Worm (Caenorhabditis elegans) whole organism, L1 larva: ENCODE measurements around the gene srx-85.

Source experiments
- C16A3.4 ChIP-seq: fragments of 150-350 bp; optimal IDR thresholded peaks from 2 replicates; lab custom pipeline; 2014; ENCODE audit warnings: missing biosample characterization, missing genetic modification characterization
- C34B4.2 ChIP-seq: sonication (generic microtip); optimal IDR thresholded peaks from 2 replicates; lab custom pipeline; 2017; ENCODE audit warnings: mild to moderate bottlenecking, missing genetic modification characterization, missing compliant biosample characterization
- F16B12.6 ChIP-seq: fragments of 150-350 bp; optimal IDR thresholded peaks from 2 replicates; lab custom pipeline; 2014; ENCODE audit warnings: missing biosample characterization, missing genetic modification characterization
- Y116A8C.19 ChIP-seq: sonication (generic microtip); optimal IDR thresholded peaks from 2 replicates; lab custom pipeline; 2016; ENCODE audit warnings: missing compliant biosample characterization, missing genetic modification characterization, borderline replicate concordance
- alr-1 ChIP-seq: fragments of 200-800 bp; sonication (Bioruptor generic); optimal IDR thresholded peaks from 2 replicates; lab custom pipeline; 2018; ENCODE audit warnings: borderline replicate concordance, mild to moderate bottlenecking, missing genetic modification characterization, missing compliant biosample characterization
- aly-2 ChIP-seq: fragments of 150-350 bp; optimal IDR thresholded peaks from 2 replicates; lab custom pipeline; 2014; ENCODE audit warnings: missing biosample characterization, missing genetic modification characterization
- ama-1 ChIP-seq: fragments of 150-350 bp; optimal IDR thresholded peaks from 2 replicates; lab custom pipeline; 2014
- blmp-1 ChIP-seq: fragments of 150-350 bp; optimal IDR thresholded peaks from 2 replicates; lab custom pipeline; 2014; ENCODE audit warnings: missing biosample characterization, missing genetic modification characterization
- dpl-1 ChIP-seq, 3 experiments: fragments of 150-350 bp in 2 of 3; sonication (generic microtip) in 1 of 3; optimal IDR thresholded peaks; 2 replicates each; lab custom pipeline; 2014 to 2017; ENCODE audit warnings: missing biosample characterization in 3 of 3, missing genetic modification characterization in 3 of 3, missing genetic modification reagents in 3 of 3
- efl-1 ChIP-seq, 4 experiments: fragments of 150-350 bp; optimal IDR thresholded peaks in 3 of 4; peaks in 1 of 4; 1 replicate in 1 of 4; 2 replicates in 3 of 4; lab custom pipeline; 2014; ENCODE audit warnings: missing biosample characterization in 2 of 4, missing genetic modification characterization in 2 of 4, missing genetic modification reagents in 2 of 4
- efl-3 ChIP-seq: fragments of 200-800 bp; sonication (Bioruptor generic); optimal IDR thresholded peaks from 2 replicates; lab custom pipeline; 2018; ENCODE audit warnings: mild to moderate bottlenecking, missing genetic modification characterization, missing compliant biosample characterization
- egl-27 ChIP-seq, 2 experiments: fragments of 150-350 bp in 1 of 2; sonication (generic microtip); optimal IDR thresholded peaks; 3 replicates each; lab custom pipeline; 2017 to 2018; ENCODE audit warnings: missing biosample characterization in 2 of 2, missing genetic modification characterization in 2 of 2, missing genetic modification reagents in 2 of 2
- elt-2 ChIP-seq: sonication (generic microtip); optimal IDR thresholded peaks from 2 replicates; lab custom pipeline; 2016; ENCODE audit warnings: missing genetic modification characterization, mild to moderate bottlenecking, inconsistent platforms, missing compliant biosample characterization, missing genetic modification reagents
- ets-5 ChIP-seq: fragments of 200-800 bp; sonication (Bioruptor generic); IDR thresholded peaks from 2 replicates; pipeline ENCODE4 v1.3.6; 2022; ENCODE audit warnings: missing genetic modification characterization, missing compliant biosample characterization
- fkh-10 ChIP-seq: sonication (generic microtip); optimal IDR thresholded peaks from 2 replicates; lab custom pipeline; 2017; ENCODE audit warnings: missing biosample characterization, missing genetic modification reagents, missing genetic modification characterization
- fkh-4 ChIP-seq: sonication (generic microtip); optimal IDR thresholded peaks from 2 replicates; lab custom pipeline; 2016; ENCODE audit warnings: missing compliant biosample characterization, missing genetic modification characterization, borderline replicate concordance
- fos-1 ChIP-seq: fragments of 150-350 bp; optimal IDR thresholded peaks from 2 replicates; lab custom pipeline; 2014; ENCODE audit warnings: missing biosample characterization, missing genetic modification characterization
- hlh-4 ChIP-seq: sonication (generic microtip); optimal IDR thresholded peaks from 2 replicates; lab custom pipeline; 2016; ENCODE audit warnings: mild to moderate bottlenecking, missing genetic modification characterization, missing compliant biosample characterization
- isw-1 ChIP-seq: fragments of 200-800 bp; sonication (Bioruptor generic); IDR thresholded peaks from 2 replicates; pipeline ENCODE4 v1.3.6; 2022; ENCODE audit warnings: missing genetic modification characterization, missing compliant biosample characterization
- lir-3 ChIP-seq: sonication (generic microtip); optimal IDR thresholded peaks from 2 replicates; lab custom pipeline; 2016; ENCODE audit warnings: mild to moderate bottlenecking, missing genetic modification characterization, moderate library complexity, missing compliant biosample characterization; ENCODE audit not compliant: poor library complexity
- lsy-2 ChIP-seq, 2 experiments: fragments of 150-350 bp; optimal IDR thresholded peaks; 2 replicates each; lab custom pipeline; 2014; ENCODE audit warnings: missing biosample characterization in 2 of 2, missing genetic modification characterization in 2 of 2
- mdl-1 ChIP-seq, 2 experiments: fragments of 150-350 bp; optimal IDR thresholded peaks; 2 replicates each; lab custom pipeline; 2014 to 2017; ENCODE audit warnings: missing biosample characterization in 2 of 2, missing genetic modification characterization in 2 of 2, inconsistent platforms in 1 of 2
- nhr-11 ChIP-seq: fragments of 150-350 bp; optimal IDR thresholded peaks from 2 replicates; lab custom pipeline; 2014; ENCODE audit warnings: missing biosample characterization, missing genetic modification characterization
- nhr-12 ChIP-seq: sonication (generic microtip); optimal IDR thresholded peaks from 2 replicates; lab custom pipeline; 2017; ENCODE audit warnings: missing biosample characterization, missing genetic modification characterization
- nhr-20 ChIP-seq: sonication (generic microtip); optimal IDR thresholded peaks from 2 replicates; lab custom pipeline; 2016; ENCODE audit warnings: mild to moderate bottlenecking, missing genetic modification characterization, missing compliant biosample characterization
- nhr-237 ChIP-seq: fragments of 150-350 bp; optimal IDR thresholded peaks from 2 replicates; lab custom pipeline; 2014; ENCODE audit warnings: missing biosample characterization, missing genetic modification characterization
- nhr-76 ChIP-seq: sonication (generic microtip); optimal IDR thresholded peaks from 2 replicates; lab custom pipeline; 2017; ENCODE audit warnings: missing biosample characterization, missing genetic modification characterization
- nhr-85 ChIP-seq: sonication (generic microtip); peaks from one replicate; lab custom pipeline; 2016; ENCODE audit warnings: missing genetic modification characterization, inconsistent platforms, missing compliant biosample characterization
- nhr-90 ChIP-seq: sonication (generic microtip); optimal IDR thresholded peaks from 2 replicates; lab custom pipeline; 2016; ENCODE audit warnings: mild to moderate bottlenecking, missing genetic modification characterization, missing compliant biosample characterization; ENCODE audit not compliant: poor library complexity
- rnt-1 ChIP-seq: sonication (generic microtip); optimal IDR thresholded peaks from 2 replicates; lab custom pipeline; 2016; ENCODE audit warnings: mild to moderate bottlenecking, missing genetic modification characterization, moderate library complexity, missing compliant biosample characterization
- skn-1 ChIP-seq: fragments of 150-350 bp; optimal IDR thresholded peaks from 2 replicates; lab custom pipeline; 2014; ENCODE audit warnings: missing biosample characterization, missing genetic modification characterization
- snu-23 ChIP-seq: sonication (generic microtip); optimal IDR thresholded peaks from 2 replicates; lab custom pipeline; 2016; ENCODE audit warnings: missing genetic modification characterization, missing compliant biosample characterization
- sptf-1 ChIP-seq: fragments of 150-350 bp; optimal IDR thresholded peaks from 2 replicates; lab custom pipeline; 2014; ENCODE audit warnings: missing biosample characterization, missing genetic modification characterization
- tlp-1 ChIP-seq: fragments of 150-350 bp; optimal IDR thresholded peaks from 2 replicates; lab custom pipeline; 2014; ENCODE audit warnings: missing biosample characterization, missing genetic modification characterization
- unc-130 ChIP-seq: fragments of 150-350 bp; optimal IDR thresholded peaks from 2 replicates; lab custom pipeline; 2017; ENCODE audit warnings: missing biosample characterization, missing genetic modification characterization, inconsistent platforms
- unc-30 ChIP-seq: sonication (generic microtip); optimal IDR thresholded peaks from 2 replicates; lab custom pipeline; 2017; ENCODE audit warnings: missing biosample characterization, missing genetic modification characterization
- unc-98 ChIP-seq: fragments of 200-800 bp; sonication (Bioruptor generic); IDR thresholded peaks from 2 replicates; pipeline ENCODE4 v1.3.6; 2022; ENCODE audit warnings: missing genetic modification characterization, missing compliant biosample characterization
- xbp-1 ChIP-seq: sonication (generic microtip); optimal IDR thresholded peaks from 2 replicates; lab custom pipeline; 2016; ENCODE audit warnings: missing genetic modification characterization, missing compliant biosample characterization
- zip-4 ChIP-seq: fragments of 200-800 bp; sonication (Bioruptor generic); optimal IDR thresholded peaks from 2 replicates; lab custom pipeline; 2018; ENCODE audit warnings: mild to moderate bottlenecking, missing genetic modification characterization, moderate library complexity, missing compliant biosample characterization
- ztf-11 ChIP-seq, 2 experiments: sonication (generic microtip); optimal IDR thresholded peaks; 2 replicates each; lab custom pipeline; 2016 to 2017; ENCODE audit warnings: missing genetic modification characterization in 2 of 2, missing biosample characterization in 1 of 2, missing compliant biosample characterization in 1 of 2

The srx-85 gene

DNA sequence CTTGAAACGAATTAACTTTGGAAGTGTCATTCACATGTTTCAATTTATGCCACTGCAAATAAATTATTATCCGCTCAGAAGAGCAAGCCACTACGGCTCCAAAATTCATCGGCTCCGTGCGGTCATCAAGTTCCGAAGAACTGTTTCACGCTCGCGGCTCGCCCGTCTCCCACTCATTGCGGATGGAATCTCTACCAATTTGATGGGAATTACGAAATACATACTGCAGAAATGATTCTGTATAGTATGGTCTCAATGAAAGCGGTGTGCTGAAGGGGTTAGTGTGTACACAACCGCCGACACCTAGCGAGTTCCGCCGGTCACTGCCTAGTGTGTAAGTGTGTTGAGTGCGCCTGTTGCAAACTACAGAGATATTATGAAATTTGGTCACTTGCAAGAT lies 32.6 kb downstream of the srx-85 start (continued):
- TF ChIP-seq nhr-12 (no peak), nhr-85 (peak; percentile 87), unc-98 (GFP tag; lab: Robert Waterston, UW) (no peak), C34B4.2 (no peak), fkh-4 (tag; lab: Kevin White, UChicago) (no peak), elt-2 (tag; lab: Kevin White, UChicago) (peak; percentile 61), nhr-76 (tag; lab: Kevin White, UChicago) (no peak), ama-1 (no peak), nhr-11 (tag; lab: Kevin White, UChicago) (no peak), mdl-1 (tag; optimal IDR thresholded peaks at IDR 0.05; lab: Kevin White, UChicago) (no peak), F16B12.6 (tag; lab: Kevin White, UChicago) (no peak), nhr-20 (peak; percentile 75), nhr-237 (tag; lab: Kevin White, UChicago) (no peak), fkh-10 (GFP tag; lab: Kevin White, UChicago) (no peak), ets-5 (GFP tag; lab: Robert Waterston, UW) (no peak), ztf-11 (tag; optimal IDR thresholded peaks at IDR 0.05; lab: Kevin White, UChicago) (no peak), nhr-90 (tag; lab: Kevin White, UChicago) (peak; percentile 62), unc-30 (tag; lab: Kevin White, UChicago) (no peak), lsy-2 (tag; optimal IDR thresholded peaks at IDR 0.05; lab: Kevin White, UChicago) (no peak), sptf-1 (tag; lab: Kevin White, UChicago) (no peak), zip-4 (GFP tag; lab: Kevin White, UChicago) (peak; percentile 70), dpl-1 (GFP tag; optimal IDR thresholded peaks at IDR 0.05; lab: Kevin White, UChicago) (peak in 1 of 3 experiments; percentile 0), blmp-1 (tag; lab: Kevin White, UChicago) (no peak), aly-2 (tag; lab: Kevin White, UChicago) (no peak), fos-1 (tag; lab: Kevin White, UChicago) (no peak), unc-130 (no peak), C16A3.4 (no peak), alr-1 (tag; lab: Kevin White, UChicago) (no peak), Y116A8C.19 (tag; lab: Kevin White, UChicago) (no peak), snu-23 (GFP tag; lab: Kevin White, UChicago) (no peak), egl-27 (tag; optimal IDR thresholded peaks at IDR 0.05; lab: Kevin White, UChicago) (no peak)

DNA sequence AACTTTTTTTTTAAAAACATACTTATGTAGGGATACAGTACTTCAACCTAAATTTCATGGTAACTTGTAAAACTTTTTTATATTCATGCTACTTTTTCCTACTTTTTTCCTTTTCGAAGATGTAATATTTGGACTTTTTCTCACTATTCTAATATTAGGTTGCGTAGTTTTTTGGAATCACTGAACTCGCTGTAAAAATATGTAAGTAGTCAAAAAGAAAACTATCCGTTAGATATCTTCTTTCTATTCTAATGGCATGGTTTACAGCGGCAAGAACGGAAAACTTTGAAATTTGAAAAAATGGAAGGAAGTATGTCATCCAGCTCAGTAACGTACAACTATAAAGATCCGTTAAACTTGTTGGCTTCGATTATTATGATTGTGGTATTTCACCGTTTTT lies 37.0 kb downstream of the srx-85 start, which contains the start of gene srx-82:
Gene srx-82, plus strand, starts transcription at position 301 of the 400 bp plus-strand sequence.
- TF ChIP-seq aly-2 (tag; lab: Kevin White, UChicago) (no peak), mdl-1 (tag; optimal IDR thresholded peaks at IDR 0.05; lab: Kevin White, UChicago) (no peak), ets-5 (GFP tag; lab: Robert Waterston, UW) (no peak), lir-3 (tag; lab: Kevin White, UChicago) (no peak)
- TF ChIP-seq, all 84 proteins: peak for 0

DNA sequence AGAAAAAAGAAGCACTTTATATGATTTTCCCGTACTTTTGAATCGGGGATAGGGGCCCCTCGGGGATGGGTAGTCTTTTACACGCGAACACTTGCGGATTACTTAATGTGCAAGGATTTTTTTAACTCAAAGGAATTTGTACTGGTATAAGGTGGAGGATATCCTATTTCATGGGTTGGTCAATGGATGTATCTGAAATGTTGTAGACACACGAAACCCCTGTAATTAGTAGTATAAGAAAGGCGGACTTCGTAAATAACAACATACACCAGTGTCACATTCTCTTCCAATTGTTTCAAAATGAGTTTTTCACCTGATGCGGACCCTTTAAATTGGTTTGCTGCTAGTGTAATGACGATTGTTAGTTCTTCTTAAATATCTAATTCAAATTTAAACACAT lies 40.9 kb downstream of the srx-85 start, which contains the start of gene srx-80:
Gene srx-80, plus strand, starts transcription at position 301 of the 400 bp plus-strand sequence.
- no peak for TF ChIP-seq efl-1 (optimal IDR thresholded peaks at IDR 0.05; lab: Kevin White, UChicago)
- peak in 1 of 2 experiments; percentile 75 for TF ChIP-seq efl-1 (GFP tag; optimal IDR thresholded peaks at IDR 0.05 in 1 of 2; lab: Kevin White, UChicago)
- no peak for TF ChIP-seq unc-30 (tag; lab: Kevin White, UChicago)
- no peak for TF ChIP-seq efl-3 (GFP tag; lab: Kevin White, UChicago)
- no peak for TF ChIP-seq snu-23 (GFP tag; lab: Kevin White, UChicago)
- TF ChIP-seq isw-1 (GFP tag; lab: Robert Waterston, UW): no peak
- TF ChIP-seq unc-98 (GFP tag; lab: Robert Waterston, UW): no peak
- TF ChIP-seq, all 84 proteins: peak for 1

DNA sequence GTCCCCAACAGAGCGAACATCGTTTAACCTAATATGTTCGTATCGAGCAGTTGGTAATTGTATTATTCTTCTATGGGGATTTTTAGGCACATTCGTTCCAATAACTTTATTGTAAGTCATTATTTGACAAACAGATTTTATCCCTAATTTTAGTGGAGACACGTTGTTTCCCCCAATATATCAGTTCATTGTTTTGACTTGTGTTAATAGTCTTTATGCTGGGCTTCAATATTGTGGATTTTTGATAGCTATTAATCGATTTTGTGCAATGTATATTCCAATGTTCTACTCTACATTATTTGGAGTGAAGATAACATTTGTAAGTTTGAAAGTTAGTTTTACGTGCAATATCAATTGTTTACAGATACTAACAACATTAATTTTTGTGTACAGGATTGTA lies 41.4 kb downstream of the srx-85 start:
- TF ChIP-seq xbp-1 (tag; lab: Kevin White, UChicago) (no peak), skn-1 (tag; lab: Kevin White, UChicago) (no peak), unc-130 (no peak), nhr-20 (no peak), hlh-4 (tag; lab: Kevin White, UChicago) (no peak), tlp-1 (tag; lab: Kevin White, UChicago) (no peak), rnt-1 (tag; lab: Kevin White, UChicago) (no peak)
